Worm (Caenorhabditis elegans): ENCODE data around the gene srsx-7.

srsx-7 gene

ce11 chrV:7925483-7925882, at the start of gene srsx-7:
Gene srsx-7, plus strand, starts transcription at chrV:7925783.
- TF ChIP-seq fkh-4 (tag; optimal IDR thresholded peaks at IDR 0.05; ENCODE audit: borderline replicate concordance) (no peak), mdl-1 (tag; optimal IDR thresholded peaks at IDR 0.05) (no peak), lin-14 (GFP tag; optimal IDR thresholded peaks at IDR 0.05) (no peak), blmp-1 (tag; optimal IDR thresholded peaks at IDR 0.05) (no peak), nhr-76 (tag; optimal IDR thresholded peaks at IDR 0.05) (no peak), nhr-12 (tag; optimal IDR thresholded peaks at IDR 0.05) (no peak)

ce11 chrV:7876881-7877475, 48.6 kb upstream of the srsx-7 start, which contains the start of gene F40A3.3:
Gene F40A3.3, plus strand, starts transcription at chrV:7877444.
- peak; percentile 22 for TF ChIP-seq blmp-1 (tag; optimal IDR thresholded peaks at IDR 0.05)
- TF ChIP-seq mep-1 (tag; optimal IDR thresholded peaks at IDR 0.05) = peak; percentile 33
- TF ChIP-seq C16A3.4 (tag; optimal IDR thresholded peaks at IDR 0.05) = peak; percentile 2
- TF ChIP-seq snu-23 (GFP tag; optimal IDR thresholded peaks at IDR 0.05) = peak; percentile 14
- peak in 1 of 2 experiments; percentile 34 for TF ChIP-seq lsy-2 (tag; optimal IDR thresholded peaks at IDR 0.05)
- TF ChIP-seq fkh-4 (tag; optimal IDR thresholded peaks at IDR 0.05; ENCODE audit: borderline replicate concordance) = no peak
- TF ChIP-seq lin-14 (GFP tag; optimal IDR thresholded peaks at IDR 0.05) = peak; percentile 10
- TF ChIP-seq lin-35 (GFP tag; optimal IDR thresholded peaks at IDR 0.05) = no peak
- TF ChIP-seq efl-1 (optimal IDR thresholded peaks at IDR 0.05) = no peak
- TF ChIP-seq efl-1 (GFP tag; optimal IDR thresholded peaks at IDR 0.05 in 1 of 2) = peak in 1 of 2 experiments; percentile 11
- TF ChIP-seq fkh-8 (tag; optimal IDR thresholded peaks at IDR 0.05) = no peak
- no peak for TF ChIP-seq Y116A8C.19 (tag; optimal IDR thresholded peaks at IDR 0.05; ENCODE audit: borderline replicate concordance)
- TF ChIP-seq tlp-1 (tag; optimal IDR thresholded peaks at IDR 0.05) = no peak

- TF ChIP-seq dsc-1 (tag; optimal IDR thresholded peaks at IDR 0.05) = no peak
- TF ChIP-seq mep-1 (tag; optimal IDR thresholded peaks at IDR 0.05) = no peak
- TF ChIP-seq fkh-8 (tag; optimal IDR thresholded peaks at IDR 0.05) = no peak
- TF ChIP-seq zag-1 (tag; optimal IDR thresholded peaks at IDR 0.05) = no peak
- TF ChIP-seq mab-9 (GFP tag; IDR thresholded peaks at IDR 0.05) = no peak
- TF ChIP-seq nhr-77 (tag; optimal IDR thresholded peaks at IDR 0.05) = no peak
- no peak for TF ChIP-seq dpl-1 (GFP tag; optimal IDR thresholded peaks at IDR 0.05)
- TF ChIP-seq tbx-2 (tag; optimal IDR thresholded peaks at IDR 0.05) = no peak
- TF ChIP-seq nhr-71 (tag; optimal IDR thresholded peaks at IDR 0.05) = no peak
- TF ChIP-seq ztf-4 (tag; optimal IDR thresholded peaks at IDR 0.05) = no peak
- TF ChIP-seq irx-1 (tag; optimal IDR thresholded peaks at IDR 0.05) = no peak
- TF ChIP-seq isw-1 (GFP tag; IDR thresholded peaks at IDR 0.05) = no peak
- no peak for TF ChIP-seq alr-1 (tag; optimal IDR thresholded peaks at IDR 0.05; ENCODE audit: borderline replicate concordance)
- no peak for TF ChIP-seq lir-3 (tag; optimal IDR thresholded peaks at IDR 0.05; ENCODE audit: poor library complexity)
- TF ChIP-seq swsn-7 (tag; optimal IDR thresholded peaks at IDR 0.05) = no peak
- peak; percentile 31 for TF ChIP-seq nhr-20 (tag; optimal IDR thresholded peaks at IDR 0.05)
- no peak for TF ChIP-seq C16A3.4 (tag; optimal IDR thresholded peaks at IDR 0.05)
- TF ChIP-seq fos-1 (tag; optimal IDR thresholded peaks at IDR 0.05) = no peak
- TF ChIP-seq ceh-90 (tag; optimal IDR thresholded peaks at IDR 0.05) = no peak
- no peak for TF ChIP-seq snpc-4 (tag; optimal IDR thresholded peaks at IDR 0.05)
- TF ChIP-seq skn-1 (tag; optimal IDR thresholded peaks at IDR 0.05) = no peak
- no peak for TF ChIP-seq fkh-4 (tag; optimal IDR thresholded peaks at IDR 0.05; ENCODE audit: borderline replicate concordance)
- TF ChIP-seq ces-1 (GFP tag; optimal IDR thresholded peaks at IDR 0.05) = no peak
- no peak for TF ChIP-seq elt-2 (tag; optimal IDR thresholded peaks at IDR 0.05)
- peak; percentile 73 for TF ChIP-seq blmp-1 (tag; optimal IDR thresholded peaks at IDR 0.05)
- peak in 1 of 2 experiments; percentile 12 for TF ChIP-seq lin-35 (GFP tag; optimal IDR thresholded peaks at IDR 0.05)
- no peak for TF ChIP-seq efl-3 (GFP tag; optimal IDR thresholded peaks at IDR 0.05)
- no peak for TF ChIP-seq fkh-10 (GFP tag; optimal IDR thresholded peaks at IDR 0.05)
- TF ChIP-seq tlp-1 (tag; optimal IDR thresholded peaks at IDR 0.05) = no peak
- TF ChIP-seq nhr-85 (tag) = peak; percentile 85
- no peak for TF ChIP-seq hlh-4 (tag; optimal IDR thresholded peaks at IDR 0.05)
- no peak for TF ChIP-seq pax-3 (tag; optimal IDR thresholded peaks at IDR 0.05)
- TF ChIP-seq hlh-17 (GFP tag; optimal IDR thresholded peaks at IDR 0.05; ENCODE audit: borderline replicate concordance) = no peak
- no peak for TF ChIP-seq unc-86 (tag; optimal IDR thresholded peaks at IDR 0.05)
- no peak for TF ChIP-seq hpl-2 (GFP tag; optimal IDR thresholded peaks at IDR 0.05)
- no peak for TF ChIP-seq nhr-11 (tag; optimal IDR thresholded peaks at IDR 0.05)
- TF ChIP-seq egl-13 (tag; optimal IDR thresholded peaks at IDR 0.05) = no peak
- peak in 1 of 2 experiments; percentile 22 for TF ChIP-seq lsy-2 (tag; optimal IDR thresholded peaks at IDR 0.05)
- no peak for TF ChIP-seq jun-1 (tag; optimal IDR thresholded peaks at IDR 0.05)
Observed at ce11 chrV:7878411-7878964, 47.1 kb upstream of the srsx-7 start, which contains the start of gene F40A3.2. Gene F40A3.2, plus strand, starts transcription at chrV:7878914.
